Fruit fly (Drosophila melanogaster): ENCODE measurements around the gene kmr.

Gene kmr

DNA sequence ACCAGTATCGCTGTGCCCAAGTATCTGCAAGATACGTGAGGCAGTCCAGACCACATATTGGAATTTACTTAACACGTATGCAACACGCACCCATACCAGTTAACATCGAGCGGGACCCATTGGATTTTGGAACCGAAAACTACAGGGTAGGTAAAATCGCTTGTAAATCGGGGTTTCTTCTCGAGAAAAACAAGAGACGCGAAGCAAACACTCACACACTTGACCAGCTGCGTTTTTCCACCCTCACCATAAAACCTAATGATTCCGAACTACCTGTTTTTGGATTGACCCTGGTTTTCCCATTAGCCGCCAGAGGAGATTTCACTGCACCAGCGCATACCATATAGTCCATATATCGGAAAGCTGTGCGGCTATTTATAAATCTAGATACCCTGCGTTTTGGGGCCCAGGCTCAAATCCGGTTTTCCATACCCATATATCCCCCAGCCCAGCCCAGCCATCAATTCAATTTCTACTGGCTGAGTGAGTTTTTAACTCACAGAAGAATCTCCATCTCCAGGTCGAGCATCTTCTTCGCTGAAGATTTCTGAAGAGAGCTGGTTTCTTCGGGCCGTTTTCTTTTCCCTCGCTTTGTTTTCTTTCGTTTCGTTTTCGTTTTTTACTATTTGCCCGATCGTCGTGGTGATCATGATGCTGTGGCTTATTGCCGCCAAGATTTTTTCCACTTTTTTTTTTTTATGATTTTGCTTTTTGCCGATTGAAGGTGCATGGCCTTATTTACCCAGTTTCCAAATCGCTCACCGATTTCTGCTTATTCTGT, 857 bp downstream of the kmr start:
- TF ChIP-seq usp (GFP tag; optimal IDR thresholded peaks at IDR 0.05): no peak
- no peak for TF ChIP-seq pan (optimal IDR thresholded peaks at IDR 0.05)
- no peak for TF ChIP-seq EcR (GFP tag; optimal IDR thresholded peaks at IDR 0.05)
- no peak for TF ChIP-seq Dll (optimal IDR thresholded peaks at IDR 0.05)
- TF ChIP-seq CG8478 (optimal IDR thresholded peaks at IDR 0.05): no peak
- no peak for TF ChIP-seq psq (optimal IDR thresholded peaks at IDR 0.05)

dm6 chr3R:13716827-13717226, 1.8 kb downstream of the kmr start:
- TF ChIP-seq EcR (GFP tag; optimal IDR thresholded peaks at IDR 0.05): no peak
- TF ChIP-seq psq (optimal IDR thresholded peaks at IDR 0.05): no peak
- no peak for TF ChIP-seq pan (optimal IDR thresholded peaks at IDR 0.05)
- TF ChIP-seq usp (GFP tag; optimal IDR thresholded peaks at IDR 0.05): no peak
- no peak for TF ChIP-seq CG8478 (optimal IDR thresholded peaks at IDR 0.05)
- TF ChIP-seq Dll (optimal IDR thresholded peaks at IDR 0.05): no peak

dm6 chr3R:13718076-13718475, 3.1 kb downstream of the kmr start, which contains the start of gene Ubc87F:
Gene Ubc87F, minus strand, starts transcription at chr3R:13718176.
- TF ChIP-seq EcR (GFP tag; optimal IDR thresholded peaks at IDR 0.05) (no peak), CG8478 (optimal IDR thresholded peaks at IDR 0.05) (no peak), Dll (optimal IDR thresholded peaks at IDR 0.05) (no peak), pan (optimal IDR thresholded peaks at IDR 0.05) (no peak), usp (GFP tag; optimal IDR thresholded peaks at IDR 0.05) (no peak), psq (optimal IDR thresholded peaks at IDR 0.05) (no peak)

- TF ChIP-seq EcR (GFP tag; optimal IDR thresholded peaks at IDR 0.05) (no peak), pan (optimal IDR thresholded peaks at IDR 0.05) (no peak), CG8478 (optimal IDR thresholded peaks at IDR 0.05) (no peak), psq (optimal IDR thresholded peaks at IDR 0.05) (no peak), usp (GFP tag; optimal IDR thresholded peaks at IDR 0.05) (no peak), Dll (optimal IDR thresholded peaks at IDR 0.05) (no peak)
Observed at dm6 chr3R:13719053-13719452, 4.0 kb downstream of the kmr start.

DNA sequence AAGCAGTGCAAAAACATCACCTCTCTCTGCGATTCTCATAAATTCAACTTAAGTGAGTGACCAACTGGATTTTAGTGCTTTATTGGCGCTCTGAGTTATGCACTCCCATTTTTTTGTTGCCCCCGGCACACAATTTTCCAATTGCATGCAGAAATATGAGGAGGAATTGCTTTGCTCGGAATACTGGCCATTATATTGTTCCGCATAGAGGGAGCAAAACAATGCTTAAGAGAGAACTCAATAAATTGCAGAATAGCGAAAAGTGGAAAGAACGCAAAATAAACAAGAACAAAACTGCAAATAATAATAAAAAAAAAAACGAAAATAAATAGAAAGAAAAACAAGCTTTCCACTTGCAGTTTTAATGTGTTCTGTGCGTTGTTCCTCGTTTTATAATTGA, 5.8 kb downstream of the kmr start:
- TF ChIP-seq psq (optimal IDR thresholded peaks at IDR 0.05): no peak
- TF ChIP-seq pan (optimal IDR thresholded peaks at IDR 0.05): no peak
- no peak for TF ChIP-seq usp (GFP tag; optimal IDR thresholded peaks at IDR 0.05)
- TF ChIP-seq Dll (optimal IDR thresholded peaks at IDR 0.05): no peak
- TF ChIP-seq CG8478 (optimal IDR thresholded peaks at IDR 0.05): no peak
- TF ChIP-seq EcR (GFP tag; optimal IDR thresholded peaks at IDR 0.05): no peak

dm6 chr3R:13721998-13722397, 7.0 kb downstream of the kmr start:
- no peak for TF ChIP-seq Dll (optimal IDR thresholded peaks at IDR 0.05)
- TF ChIP-seq psq (optimal IDR thresholded peaks at IDR 0.05): no peak
- no peak for TF ChIP-seq usp (GFP tag; optimal IDR thresholded peaks at IDR 0.05)
- TF ChIP-seq CG8478 (optimal IDR thresholded peaks at IDR 0.05): no peak

dm6 chr3R:13722451-13722850, 7.4 kb downstream of the kmr start:
- TF ChIP-seq CG8478 (optimal IDR thresholded peaks at IDR 0.05) (no peak), usp (GFP tag; optimal IDR thresholded peaks at IDR 0.05) (no peak), EcR (GFP tag; optimal IDR thresholded peaks at IDR 0.05) (no peak), pan (optimal IDR thresholded peaks at IDR 0.05) (no peak), psq (optimal IDR thresholded peaks at IDR 0.05) (no peak), Dll (optimal IDR thresholded peaks at IDR 0.05) (no peak)

dm6 chr3R:13724029-13724638, 9.1 kb downstream of the kmr start:
- TF ChIP-seq CG8478 (optimal IDR thresholded peaks at IDR 0.05): no peak
- TF ChIP-seq usp (GFP tag; optimal IDR thresholded peaks at IDR 0.05): no peak
- TF ChIP-seq EcR (GFP tag; optimal IDR thresholded peaks at IDR 0.05): no peak
- no peak for TF ChIP-seq psq (optimal IDR thresholded peaks at IDR 0.05)
- no peak for TF ChIP-seq Dll (optimal IDR thresholded peaks at IDR 0.05)
- no peak for TF ChIP-seq pan (optimal IDR thresholded peaks at IDR 0.05)

dm6 chr3R:13726795-13727194, 11.8 kb downstream of the kmr start:
- no peak for TF ChIP-seq psq (optimal IDR thresholded peaks at IDR 0.05)
- TF ChIP-seq usp (GFP tag; optimal IDR thresholded peaks at IDR 0.05): no peak

dm6 chr3R:13728897-13729296, 13.9 kb downstream of the kmr start:
- TF ChIP-seq Dll (optimal IDR thresholded peaks at IDR 0.05) (no peak), EcR (GFP tag; optimal IDR thresholded peaks at IDR 0.05) (no peak), psq (optimal IDR thresholded peaks at IDR 0.05) (no peak), CG8478 (optimal IDR thresholded peaks at IDR 0.05) (no peak), usp (GFP tag; optimal IDR thresholded peaks at IDR 0.05) (no peak), pan (optimal IDR thresholded peaks at IDR 0.05) (no peak)

- TF ChIP-seq EcR (GFP tag; optimal IDR thresholded peaks at IDR 0.05): no peak
- no peak for TF ChIP-seq Dll (optimal IDR thresholded peaks at IDR 0.05)
- no peak for TF ChIP-seq psq (optimal IDR thresholded peaks at IDR 0.05)
- no peak for TF ChIP-seq pan (optimal IDR thresholded peaks at IDR 0.05)
- no peak for TF ChIP-seq CG8478 (optimal IDR thresholded peaks at IDR 0.05)
- TF ChIP-seq usp (GFP tag; optimal IDR thresholded peaks at IDR 0.05): no peak
Observed at dm6 chr3R:13730005-13730404, 15.0 kb downstream of the kmr start.

dm6 chr3R:13735304-13735898, 20.4 kb downstream of the kmr start:
- TF ChIP-seq EcR (GFP tag; optimal IDR thresholded peaks at IDR 0.05): no peak
- no peak for TF ChIP-seq usp (GFP tag; optimal IDR thresholded peaks at IDR 0.05)
- no peak for TF ChIP-seq psq (optimal IDR thresholded peaks at IDR 0.05)
- TF ChIP-seq Dll (optimal IDR thresholded peaks at IDR 0.05): no peak
